Fruit fly (Drosophila melanogaster) whole organism, wandering third instar larva: ENCODE data around the gene CG43052.

Experiments used
- Abd-B ChIP-seq: fragments of >200 bp; optimal IDR thresholded peaks from 2 replicates; lab custom pipeline; 2017; ENCODE audit warnings: missing biosample characterization, missing genetic modification characterization
- CG32264 ChIP-seq: fragments of 200-800 bp; sonication (Bioruptor generic); optimal IDR thresholded peaks from 2 replicates; lab custom pipeline; 2016; ENCODE audit warnings: missing biosample characterization, missing genetic modification characterization
- CG9705 ChIP-seq: fragments of 200-800 bp; sonication (Bioruptor generic); optimal IDR thresholded peaks from 2 replicates; lab custom pipeline; 2018; ENCODE audit warnings: missing biosample characterization, mild to moderate bottlenecking, missing genetic modification characterization
- CrebA ChIP-seq: fragments of 200-800 bp; sonication (Bioruptor generic); optimal IDR thresholded peaks from 2 replicates; lab custom pipeline; 2016; ENCODE audit warnings: missing biosample characterization, mild to moderate bottlenecking, missing genetic modification characterization, borderline replicate concordance
- Dfd ChIP-seq: fragments of >200 bp; optimal IDR thresholded peaks from 2 replicates; lab custom pipeline; 2017; ENCODE audit warnings: missing biosample characterization, missing genetic modification characterization
- Dif ChIP-seq: fragments of 200-275, 200-300 bp; sonication (Bioruptor generic); optimal IDR thresholded peaks from 2 replicates; lab custom pipeline; 2018; ENCODE audit warnings: missing biosample characterization, missing genetic modification characterization; ENCODE audit not compliant: partially characterized antibody
- GATAd ChIP-seq: sonication (Bioruptor generic); optimal IDR thresholded peaks from 2 replicates; lab custom pipeline; 2016; ENCODE audit warnings: missing biosample characterization, missing genetic modification characterization
- HLH106 ChIP-seq: fragments of 200-800 bp; optimal IDR thresholded peaks from 3 replicates; lab custom pipeline; 2019; ENCODE audit warnings: missing biosample characterization, mild to moderate bottlenecking, missing genetic modification characterization, moderate library complexity
- Hnf4 ChIP-seq: fragments of 200-800 bp; sonication (Bioruptor generic); optimal IDR thresholded peaks from 2 replicates; lab custom pipeline; 2016; ENCODE audit warnings: missing biosample characterization, mild to moderate bottlenecking, missing genetic modification characterization
- Hr83 ChIP-seq: fragments of 200-300 bp; sonication (Bioruptor generic); optimal IDR thresholded peaks from 2 replicates; lab custom pipeline; 2016; ENCODE audit warnings: missing biosample characterization, mild to moderate bottlenecking, missing genetic modification characterization, moderate library complexity; ENCODE audit not compliant: poor library complexity, severe bottlenecking
- Jra ChIP-seq: sonication (Bioruptor generic); optimal IDR thresholded peaks from 2 replicates; lab custom pipeline; 2016; ENCODE audit warnings: missing biosample characterization, missing genetic modification characterization
- Mio ChIP-seq: sonication (Bioruptor generic); optimal IDR thresholded peaks from 2 replicates; lab custom pipeline; 2016; ENCODE audit warnings: missing biosample characterization, missing genetic modification characterization
- Myc ChIP-seq: fragments of >200 bp; optimal IDR thresholded peaks from 2 replicates; lab custom pipeline; 2017
- N ChIP-seq: fragments of >200 bp; optimal IDR thresholded peaks from 2 replicates; lab custom pipeline; 2018; ENCODE audit warnings: missing biosample characterization, missing external identifiers, missing genetic modification characterization
- OdsH ChIP-seq: fragments of 200-800 bp; sonication (Bioruptor generic); optimal IDR thresholded peaks from 2 replicates; lab custom pipeline; 2016; ENCODE audit warnings: missing biosample characterization, mild to moderate bottlenecking, missing genetic modification characterization
- Rel ChIP-seq, 2 experiments: fragments of 200-800 bp; sonication (Bioruptor generic) in 1 of 2; optimal IDR thresholded peaks; 2 replicates in 1 of 2; 3 replicates in 1 of 2; lab custom pipeline; 2016 to 2019; ENCODE audit warnings: mild to moderate bottlenecking in 2 of 2, missing biosample characterization in 2 of 2, missing genetic modification characterization in 2 of 2, moderate library complexity in 1 of 2
- Sp1 ChIP-seq: fragments of 200-800 bp; sonication (Bioruptor generic); optimal IDR thresholded peaks from 3 replicates; lab custom pipeline; 2019; ENCODE audit warnings: missing biosample characterization, mild to moderate bottlenecking, missing genetic modification characterization, moderate library complexity
- Vsx2 ChIP-seq: fragments of 200-300, 225-300 bp; sonication (Bioruptor generic); optimal IDR thresholded peaks from 2 replicates; lab custom pipeline; 2018; ENCODE audit warnings: missing biosample characterization, missing genetic modification characterization; ENCODE audit not compliant: partially characterized antibody
- br ChIP-seq: fragments of 200-800 bp; sonication (Bioruptor generic); optimal IDR thresholded peaks from 2 replicates; lab custom pipeline; 2016; ENCODE audit warnings: missing biosample characterization, missing genetic modification characterization
- brk ChIP-seq: fragments of 200-800 bp; sonication (Bioruptor generic); optimal IDR thresholded peaks from 2 replicates; lab custom pipeline; 2016; ENCODE audit warnings: missing biosample characterization, mild to moderate bottlenecking, missing genetic modification characterization
- dl ChIP-seq, 2 experiments: fragments of 175-275, 200-275 bp in 1 of 2; fragments of 200-275 bp in 1 of 2; sonication (Bioruptor generic); optimal IDR thresholded peaks; lab custom pipeline; 2018; ENCODE audit warnings: mild to moderate bottlenecking in 2 of 2, missing biosample characterization in 2 of 2, missing genetic modification characterization in 2 of 2, moderate library complexity in 2 of 2; ENCODE audit not compliant: partially characterized antibody in 2 of 2, insufficient read depth in 1 of 2
- dmrt93B ChIP-seq: fragments of 200-800 bp; sonication (Bioruptor generic); optimal IDR thresholded peaks from 2 replicates; lab custom pipeline; 2018; ENCODE audit warnings: missing biosample characterization, mild to moderate bottlenecking, missing genetic modification characterization
- dsf ChIP-seq: sonication (Bioruptor generic); optimal IDR thresholded peaks from 2 replicates; lab custom pipeline; 2016; ENCODE audit warnings: missing biosample characterization, missing genetic modification characterization, borderline replicate concordance
- ey ChIP-seq: fragments of 200-800 bp; sonication (Bioruptor generic); optimal IDR thresholded peaks from 2 replicates; lab custom pipeline; 2016; ENCODE audit warnings: missing biosample characterization, missing genetic modification characterization
- foxo ChIP-seq, 2 experiments: fragments of 200-800 bp; sonication (Bioruptor generic); optimal IDR thresholded peaks; 2 replicates in 1 of 2; 3 replicates in 1 of 2; lab custom pipeline; 2016 to 2017; ENCODE audit warnings: missing biosample characterization in 2 of 2, missing genetic modification characterization in 2 of 2
- fru ChIP-seq: fragments of 200-800 bp; sonication (Bioruptor generic); optimal IDR thresholded peaks from 3 replicates; lab custom pipeline; 2016; ENCODE audit warnings: missing biosample characterization, mild to moderate bottlenecking, missing genetic modification characterization
- h ChIP-seq: fragments of 200-800 bp; sonication (Bioruptor generic); optimal IDR thresholded peaks from 3 replicates; lab custom pipeline; 2016; ENCODE audit warnings: missing biosample characterization, mild to moderate bottlenecking, missing genetic modification characterization
- jim ChIP-seq: fragments of 175-275, 200-325 bp; sonication (Bioruptor generic); optimal IDR thresholded peaks from 2 replicates; lab custom pipeline; 2016; ENCODE audit warnings: missing biosample characterization, mild to moderate bottlenecking, missing genetic modification characterization
- lola ChIP-seq: fragments of >200 bp; optimal IDR thresholded peaks from 2 replicates; lab custom pipeline; 2017; ENCODE audit warnings: missing biosample characterization, missing genetic modification characterization
- pan ChIP-seq: fragments of >200 bp; optimal IDR thresholded peaks from 2 replicates; lab custom pipeline; 2017
- psq ChIP-seq: fragments of 200-800 bp; sonication (Bioruptor generic); optimal IDR thresholded peaks from 3 replicates; lab custom pipeline; 2017; ENCODE audit warnings: missing biosample characterization, mild to moderate bottlenecking, missing genetic modification characterization, moderate library complexity
- rgr ChIP-seq: fragments of 200-800 bp; sonication (Bioruptor generic); optimal IDR thresholded peaks from 3 replicates; lab custom pipeline; 2016; ENCODE audit warnings: missing biosample characterization, mild to moderate bottlenecking, missing genetic modification characterization
- sage ChIP-seq: fragments of 200-800 bp; sonication (Bioruptor generic); optimal IDR thresholded peaks from 2 replicates; lab custom pipeline; 2016; ENCODE audit warnings: missing biosample characterization, mild to moderate bottlenecking, missing genetic modification characterization
- sv ChIP-seq: fragments of 200-800 bp; sonication (Bioruptor generic); optimal IDR thresholded peaks from 3 replicates; lab custom pipeline; 2016; ENCODE audit warnings: missing biosample characterization, missing genetic modification characterization
- tai ChIP-seq: sonication (Bioruptor generic); optimal IDR thresholded peaks from 2 replicates; lab custom pipeline; 2016; ENCODE audit warnings: missing biosample characterization, missing genetic modification characterization
- usp ChIP-seq: fragments of >200 bp; optimal IDR thresholded peaks from 2 replicates; lab custom pipeline; 2017; ENCODE audit warnings: missing biosample characterization, missing genetic modification characterization
- woc ChIP-seq: sonication (Bioruptor generic); optimal IDR thresholded peaks from 2 replicates; lab custom pipeline; 2016; ENCODE audit warnings: missing biosample characterization, mild to moderate bottlenecking, missing genetic modification characterization

Gene CG43052

DNA sequence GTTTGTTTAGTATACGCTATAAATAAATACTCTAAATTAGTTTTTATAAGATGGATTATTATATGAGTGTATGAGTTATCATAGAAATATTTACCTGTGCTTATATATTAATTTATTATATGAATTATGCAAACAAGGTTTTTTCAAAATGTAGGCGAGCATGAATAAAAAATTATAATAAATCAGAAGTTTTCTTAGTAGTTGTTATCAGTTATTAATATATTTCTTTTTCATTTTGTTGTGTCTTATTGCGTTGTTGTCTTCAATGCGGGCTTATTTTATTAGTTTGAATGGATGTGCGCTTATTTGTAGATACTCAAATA lies 3.9 kb downstream of the CG43052 start:
- TF ChIP-seq dl (GFP tag; optimal IDR thresholded peaks at IDR 0.05; lab: Kevin White, UChicago; ENCODE audit: insufficient read depth in 1 of 2, partially characterized antibody in 2 of 2) (no peak), fru (GFP tag; lab: Kevin White, UChicago) (peak; percentile 24), dsf (no peak)
- TF ChIP-seq, all 38 proteins: peak for 1

DNA sequence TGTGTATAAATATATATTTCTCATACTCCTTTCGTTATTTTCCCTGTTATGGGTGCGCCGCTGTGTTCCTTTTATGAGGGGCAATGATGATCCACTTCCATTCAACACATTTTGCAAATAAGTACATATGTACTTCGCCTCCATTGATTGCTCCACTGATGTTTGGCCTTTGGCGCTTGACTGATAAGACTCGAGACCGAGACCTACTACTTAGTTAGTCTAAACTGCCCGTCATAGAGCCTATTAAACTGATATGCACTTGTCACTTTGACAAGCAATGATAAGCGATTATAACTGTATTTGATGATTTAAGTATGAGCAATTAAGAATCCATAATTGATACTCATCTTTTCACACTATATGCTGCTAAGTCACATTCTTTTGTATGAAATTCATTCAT lies 4.4 kb downstream of the CG43052 start:
- TF ChIP-seq sage (GFP tag; lab: Kevin White, UChicago) (no peak), CG9705 (GFP tag; lab: Kevin White, UChicago) (no peak), Hnf4 (GFP tag; lab: Kevin White, UChicago) (peak; percentile 13), Hr83 (peak; percentile 27), lola (no peak), usp (GFP tag; lab: Kevin White, UChicago) (no peak), dmrt93B (GFP tag; lab: Kevin White, UChicago) (no peak), Myc (lab: Kevin White, UChicago) (no peak), sv (GFP tag; lab: Kevin White, UChicago) (no peak), N (GFP tag; lab: Kevin White, UChicago) (no peak), psq (GFP tag; lab: Kevin White, UChicago) (no peak), Rel (GFP tag; optimal IDR thresholded peaks at IDR 0.05; lab: Kevin White, UChicago) (no peak), Rel (tag; optimal IDR thresholded peaks at IDR 0.05; lab: Kevin White, UChicago) (no peak), Mio (GFP tag; lab: Kevin White, UChicago) (no peak)

DNA sequence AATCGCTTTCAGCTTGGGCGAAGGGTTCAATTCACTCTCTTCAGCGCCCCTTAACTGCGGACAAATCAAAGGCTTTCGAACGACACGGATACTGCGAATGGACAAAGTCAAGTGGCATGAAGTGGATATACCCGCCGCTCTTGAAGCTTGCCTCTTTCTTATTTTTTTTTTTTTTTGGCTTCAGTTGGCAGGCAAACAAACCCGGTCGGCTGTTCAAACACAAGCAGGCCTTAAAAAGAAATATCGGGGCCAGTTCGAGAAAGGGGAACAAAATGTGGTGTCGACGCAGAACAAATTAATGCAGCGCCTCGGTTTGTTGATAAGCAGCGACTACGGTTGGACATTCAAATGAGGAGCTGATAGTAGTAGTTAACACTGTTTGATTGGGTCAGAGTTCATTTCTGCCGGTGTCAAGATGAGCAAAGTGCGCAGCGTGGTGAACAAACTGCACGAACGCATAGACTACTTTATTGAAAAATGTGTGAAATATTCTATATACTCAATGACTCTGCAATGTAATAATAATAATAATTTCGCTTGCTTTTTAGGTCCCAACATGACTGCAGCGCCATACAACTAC lies 5.0 kb downstream of the CG43052 start:
- TF ChIP-seq brk (GFP tag; lab: Kevin White, UChicago) (no peak), dsf (no peak), Hnf4 (GFP tag; lab: Kevin White, UChicago) (no peak), lola (no peak), Hr83 (peak; percentile 34), h (peak; percentile 17), Jra (GFP tag; lab: Kevin White, UChicago) (no peak), tai (GFP tag; lab: Kevin White, UChicago) (no peak), pan (lab: Kevin White, UChicago) (no peak), br (GFP tag; lab: Kevin White, UChicago) (peak; percentile 25), rgr (GFP tag; lab: Kevin White, UChicago) (peak; percentile 50), Myc (lab: Kevin White, UChicago) (no peak), OdsH (peak; percentile 10)

DNA sequence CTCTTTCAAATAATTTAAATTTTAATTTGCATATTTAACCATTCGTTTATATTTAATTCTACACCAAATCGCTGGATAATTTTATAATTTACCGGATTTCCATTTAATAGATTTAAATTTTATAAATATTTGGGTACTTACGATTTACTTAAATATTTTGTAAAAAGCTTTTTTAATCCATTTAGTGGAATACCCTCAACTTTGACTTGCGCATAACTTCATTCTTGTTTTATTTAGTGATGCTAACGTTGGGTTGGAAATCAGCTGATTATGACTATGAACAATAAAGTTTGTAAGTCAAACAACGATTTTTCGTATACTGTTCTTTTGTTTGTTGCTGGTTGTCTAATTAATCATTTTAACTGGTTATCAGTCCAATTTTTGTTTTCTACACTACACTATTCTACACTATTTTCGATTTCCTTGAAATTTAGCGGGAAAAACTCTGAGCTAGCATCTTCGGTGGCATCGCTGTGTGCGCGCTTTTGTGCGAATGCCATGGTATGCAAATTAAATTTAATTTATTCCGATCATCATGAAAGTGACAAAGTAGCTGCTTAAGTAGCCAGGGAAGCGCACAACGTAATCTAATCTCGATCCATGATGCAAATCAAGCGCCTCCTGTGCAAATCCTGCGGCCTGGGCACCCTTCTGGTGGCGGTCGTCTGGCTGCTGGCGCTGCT lies 7.0 kb downstream of the CG43052 start, which contains the start of gene Pgant35A:
TSS of gene Pgant35A (plus strand) at position 473 of the 683 bp plus-strand sequence.
- no peak for TF ChIP-seq lola
- TF ChIP-seq br (GFP tag; lab: Kevin White, UChicago) = peak; percentile 34
- TF ChIP-seq rgr (GFP tag; lab: Kevin White, UChicago) = peak; percentile 55
- peak; percentile 13 for TF ChIP-seq ey (GFP tag; lab: Kevin White, UChicago)
- TF ChIP-seq h = no peak
- no peak for TF ChIP-seq Vsx2
- no peak for TF ChIP-seq OdsH
- TF ChIP-seq N (GFP tag; lab: Kevin White, UChicago) = no peak
- no peak for TF ChIP-seq jim (GFP tag; lab: Kevin White, UChicago)
- TF ChIP-seq dsf = no peak
- TF ChIP-seq Hnf4 (GFP tag; lab: Kevin White, UChicago) = peak; percentile 26
- TF ChIP-seq GATAd (GFP tag; lab: Kevin White, UChicago) = no peak
- no peak for TF ChIP-seq CG32264 (GFP tag; lab: Kevin White, UChicago)
- peak; percentile 99 for TF ChIP-seq Myc (lab: Kevin White, UChicago)
- TF ChIP-seq fru (GFP tag; lab: Kevin White, UChicago) = peak; percentile 30
- no peak for TF ChIP-seq CrebA (GFP tag; lab: Kevin White, UChicago)
- TF ChIP-seq pan (lab: Kevin White, UChicago) = no peak
- no peak for TF ChIP-seq dl (GFP tag; optimal IDR thresholded peaks at IDR 0.05; lab: Kevin White, UChicago; ENCODE audit: insufficient read depth in 1 of 2, partially characterized antibody in 2 of 2)
- no peak for TF ChIP-seq Dif (GFP tag; lab: Kevin White, UChicago)
- peak; percentile 89 for TF ChIP-seq woc (GFP tag; lab: Kevin White, UChicago)
- no peak for TF ChIP-seq Dfd
- TF ChIP-seq usp (GFP tag; lab: Kevin White, UChicago) = no peak
- no peak for TF ChIP-seq dmrt93B (GFP tag; lab: Kevin White, UChicago)
- no peak for TF ChIP-seq Hr83
- TF ChIP-seq Sp1 (GFP tag; lab: Kevin White, UChicago) = peak; percentile 34
- TF ChIP-seq Jra (GFP tag; lab: Kevin White, UChicago) = peak; percentile 13
- TF ChIP-seq HLH106 = peak; percentile 38
- no peak for TF ChIP-seq Rel (GFP tag; optimal IDR thresholded peaks at IDR 0.05; lab: Kevin White, UChicago)
- TF ChIP-seq Rel (tag; optimal IDR thresholded peaks at IDR 0.05; lab: Kevin White, UChicago) = peak; percentile 24
- TF ChIP-seq sage (GFP tag; lab: Kevin White, UChicago) = no peak
- TF ChIP-seq Mio (GFP tag; lab: Kevin White, UChicago) = no peak
- no peak for TF ChIP-seq sv (GFP tag; lab: Kevin White, UChicago)
- TF ChIP-seq Abd-B = no peak
- peak; percentile 27 for TF ChIP-seq psq (GFP tag; lab: Kevin White, UChicago)
- TF ChIP-seq brk (GFP tag; lab: Kevin White, UChicago) = peak; percentile 26
- TF ChIP-seq tai (GFP tag; lab: Kevin White, UChicago) = no peak
- peak in 1 of 2 experiments; percentile 44 for TF ChIP-seq foxo (GFP tag; optimal IDR thresholded peaks at IDR 0.05; lab: Kevin White, UChicago)
- TF ChIP-seq CG9705 (GFP tag; lab: Kevin White, UChicago) = no peak
